Fruit fly (Drosophila melanogaster): ENCODE measurements around the gene CG10600.

Gene CG10600

dm6 chr2L:18858661-18859532, 19.4 kb upstream of the CG10600 start, which contains the start of the genes CG10602 and mRpL13 (continued):
- no peak for TF ChIP-seq CG7963 (GFP tag; IDR thresholded peaks at IDR 0.05; ENCODE audit: partially characterized antibody)
- peak; percentile 11 for TF ChIP-seq CG4282 (GFP tag; optimal IDR thresholded peaks at IDR 0.05)
- TF ChIP-seq Sox100B (GFP tag; optimal IDR thresholded peaks at IDR 0.05) = no peak
- TF ChIP-seq B-H1 (GFP tag; IDR thresholded peaks at IDR 0.05) = no peak
- peak; percentile 25; the same call in 1 of the 2 replicates for TF ChIP-seq amos (GFP tag; IDR thresholded peaks at IDR 0.05; ENCODE audit: partially characterized antibody)
- peak; percentile 17 to 39 for TF ChIP-seq dpn (GFP tag; optimal IDR thresholded peaks at IDR 0.05)
- no peak for TF ChIP-seq Bteb2 (GFP tag; optimal IDR thresholded peaks at IDR 0.05)
- TF ChIP-seq tup (GFP tag; optimal IDR thresholded peaks at IDR 0.05) = no peak
- peak; percentile 35; the same call in 1 of the 2 replicates for TF ChIP-seq cas (GFP tag; IDR thresholded peaks at IDR 0.05)
- TF ChIP-seq CG1233 (GFP tag; optimal IDR thresholded peaks at IDR 0.05) = no peak
- TF ChIP-seq E2f2 (GFP tag; IDR thresholded peaks at IDR 0.05) = peak; percentile 55; the same call in 1 of the 2 replicates
- no peak for TF ChIP-seq Atf3 (GFP tag; optimal IDR thresholded peaks at IDR 0.05)
- no peak for TF ChIP-seq CG17359 (tag; optimal IDR thresholded peaks at IDR 0.05)
- TF ChIP-seq gfzf (GFP tag; optimal IDR thresholded peaks at IDR 0.05) = peak; percentile 99
- TF ChIP-seq CG31441 (GFP tag; IDR thresholded peaks at IDR 0.05) = no peak
- TF ChIP-seq vvl (GFP tag; IDR thresholded peaks at IDR 0.05) = peak; percentile 49
- TF ChIP-seq br (optimal IDR thresholded peaks at IDR 0.05) = no peak
- no peak for TF ChIP-seq maf-S (GFP tag; optimal IDR thresholded peaks at IDR 0.05)
- TF ChIP-seq CG10274 (GFP tag; optimal IDR thresholded peaks at IDR 0.05) = no peak
- 0 out of 3 replicates have a peak, but pooled peaks have one; percentile 23 for TF ChIP-seq CG34224 (GFP tag; IDR thresholded peaks at IDR 0.05; ENCODE audit: partially characterized antibody)
- TF ChIP-seq prd (optimal IDR thresholded peaks at IDR 0.05) = no peak
- TF ChIP-seq prd (GFP tag; IDR thresholded peaks at IDR 0.05) = no peak
- TF ChIP-seq lmd (GFP tag; IDR thresholded peaks at IDR 0.05) = no peak
- TF ChIP-seq ato (GFP tag; IDR thresholded peaks at IDR 0.05; ENCODE audit: partially characterized antibody) = no peak
- TF ChIP-seq Scr (GFP tag; IDR thresholded peaks at IDR 0.05; ENCODE audit: partially characterized antibody) = 0 out of 2 replicates have a peak, but pooled peaks have one; percentile 24
- TF ChIP-seq stwl (tag; optimal IDR thresholded peaks at IDR 0.05) = peak; percentile 86
- TF ChIP-seq Side (GFP tag; optimal IDR thresholded peaks at IDR 0.05) = no peak
- peak; percentile 73; the same call in 1 of the 2 replicates for TF ChIP-seq CG42726 (GFP tag; IDR thresholded peaks at IDR 0.05; ENCODE audit: partially characterized antibody)
- TF ChIP-seq az2 (GFP tag; optimal IDR thresholded peaks at IDR 0.05) = no peak
- peak; percentile 74 for TF ChIP-seq sens (GFP tag)
- no peak for TF ChIP-seq CG9215 (GFP tag; IDR thresholded peaks at IDR 0.05)
- TF ChIP-seq her (GFP tag; optimal IDR thresholded peaks at IDR 0.05) = peak; percentile 27
- no peak for TF ChIP-seq CG3995 (GFP tag; optimal IDR thresholded peaks at IDR 0.05)
- peak; percentile 43 for TF ChIP-seq p53 (GFP tag; optimal IDR thresholded peaks at IDR 0.05)
- TF ChIP-seq Dref (GFP tag; IDR thresholded peaks at IDR 0.05) = peak; percentile 50
- TF ChIP-seq MTF-1 (GFP tag; optimal IDR thresholded peaks at IDR 0.05; ENCODE audit: borderline replicate concordance) = no peak
- peak; percentile 53 for TF ChIP-seq CG15601 (tag; optimal IDR thresholded peaks at IDR 0.05)
- TF ChIP-seq CG12155 (GFP tag; optimal IDR thresholded peaks at IDR 0.05) = peak; percentile 21
- no peak for TF ChIP-seq CG11398 (GFP tag; optimal IDR thresholded peaks at IDR 0.05)
- TF ChIP-seq CG1647 (GFP tag; optimal IDR thresholded peaks at IDR 0.05) = no peak
- TF ChIP-seq CG4730 (GFP tag; IDR thresholded peaks at IDR 0.05) = no peak
- no peak for TF ChIP-seq CG17912 (GFP tag; optimal IDR thresholded peaks at IDR 0.05)
- TF ChIP-seq H2.0 (GFP tag; IDR thresholded peaks at IDR 0.05) = no peak
- peak; percentile 86 for TF ChIP-seq CG4360 (GFP tag; IDR thresholded peaks at IDR 0.05)
- TF ChIP-seq CG9876 (GFP tag; optimal IDR thresholded peaks at IDR 0.05) = peak; percentile 37
- TF ChIP-seq CG33213 (GFP tag; optimal IDR thresholded peaks at IDR 0.05) = peak; percentile 84
- no peak for TF ChIP-seq ro (GFP tag; IDR thresholded peaks at IDR 0.05)
- TF ChIP-seq stc (GFP tag; IDR thresholded peaks at IDR 0.05) = no peak
- TF ChIP-seq CG15269 (tag; optimal IDR thresholded peaks at IDR 0.05) = no peak

Data from whole organism, embryonic.